Worm (Caenorhabditis elegans): Measurements from ENCODE around the gene str-143.

str-143 gene

ce11 chrV:8028825-8029489 lies 40.6 kb downstream of the str-143 start, which contains the start of gene oma-2:
Gene oma-2 (plus strand): TSS chrV:8029439.
- TF ChIP-seq hmg-4 (GFP tag; optimal IDR thresholded peaks at IDR 0.05) (no peak), tbx-11 (GFP tag; IDR thresholded peaks at IDR 0.05) (no peak), sea-1 (GFP tag; conservative IDR thresholded peaks at IDR 0.05) (no peak), aly-1 (tag; optimal IDR thresholded peaks at IDR 0.05) (no peak), pes-1 (GFP tag; IDR thresholded peaks at IDR 0.05) (no peak), hnd-1 (tag; optimal IDR thresholded peaks at IDR 0.05) (no peak), hmbx-1 (tag; optimal IDR thresholded peaks at IDR 0.05) (no peak), ama-1 (optimal IDR thresholded peaks at IDR 0.05) (no peak), scrt-1 (GFP tag; IDR thresholded peaks at IDR 0.05) (no peak), ets-7 (tag; optimal IDR thresholded peaks at IDR 0.05) (no peak), flt-1 (GFP tag; IDR thresholded peaks at IDR 0.05) (no peak), tbx-37 (GFP tag; conservative IDR thresholded peaks at IDR 0.05) (no peak), B0310.2 (tag; optimal IDR thresholded peaks at IDR 0.05) (no peak), ceh-36 (tag; optimal IDR thresholded peaks at IDR 0.05) (no peak), ceh-13 (GFP tag; optimal IDR thresholded peaks at IDR 0.05) (no peak), F13C5.2 (tag; optimal IDR thresholded peaks at IDR 0.05) (no peak), tra-4 (tag; optimal IDR thresholded peaks at IDR 0.05) (no peak)

ce11 chrV:8027429-8028142 lies 42.0 kb downstream of the str-143 start:
- TF ChIP-seq hnd-1 (tag; optimal IDR thresholded peaks at IDR 0.05) (no peak), ama-1 (optimal IDR thresholded peaks at IDR 0.05) (no peak), sea-1 (GFP tag; conservative IDR thresholded peaks at IDR 0.05) (no peak), aly-1 (tag; optimal IDR thresholded peaks at IDR 0.05) (no peak), pes-1 (GFP tag; IDR thresholded peaks at IDR 0.05) (no peak), hmbx-1 (tag; optimal IDR thresholded peaks at IDR 0.05) (no peak), tbx-11 (GFP tag; IDR thresholded peaks at IDR 0.05) (no peak), ceh-36 (tag; optimal IDR thresholded peaks at IDR 0.05) (no peak), flt-1 (GFP tag; IDR thresholded peaks at IDR 0.05) (no peak), B0310.2 (tag; optimal IDR thresholded peaks at IDR 0.05) (no peak), tbx-37 (GFP tag; conservative IDR thresholded peaks at IDR 0.05) (no peak), tra-4 (tag; optimal IDR thresholded peaks at IDR 0.05) (no peak), F13C5.2 (tag; optimal IDR thresholded peaks at IDR 0.05) (no peak), ceh-13 (GFP tag; optimal IDR thresholded peaks at IDR 0.05) (no peak), hmg-4 (GFP tag; optimal IDR thresholded peaks at IDR 0.05) (no peak)

- no peak for TF ChIP-seq scrt-1 (GFP tag; IDR thresholded peaks at IDR 0.05)
- TF ChIP-seq hnd-1 (tag; optimal IDR thresholded peaks at IDR 0.05): no peak
- TF ChIP-seq F13C5.2 (tag; optimal IDR thresholded peaks at IDR 0.05): no peak
- no peak for TF ChIP-seq sea-1 (GFP tag; conservative IDR thresholded peaks at IDR 0.05)
- no peak for TF ChIP-seq tbx-37 (GFP tag; conservative IDR thresholded peaks at IDR 0.05)
- no peak for TF ChIP-seq B0310.2 (tag; optimal IDR thresholded peaks at IDR 0.05)
- no peak for TF ChIP-seq pes-1 (GFP tag; IDR thresholded peaks at IDR 0.05)
- no peak for TF ChIP-seq tbx-11 (GFP tag; IDR thresholded peaks at IDR 0.05)
Observed at ce11 chrV:8026343-8026742, 43.2 kb downstream of the str-143 start, which contains the start of gene F43H9.4. Gene F43H9.4 (plus strand): TSS chrV:8026708.

DNA sequence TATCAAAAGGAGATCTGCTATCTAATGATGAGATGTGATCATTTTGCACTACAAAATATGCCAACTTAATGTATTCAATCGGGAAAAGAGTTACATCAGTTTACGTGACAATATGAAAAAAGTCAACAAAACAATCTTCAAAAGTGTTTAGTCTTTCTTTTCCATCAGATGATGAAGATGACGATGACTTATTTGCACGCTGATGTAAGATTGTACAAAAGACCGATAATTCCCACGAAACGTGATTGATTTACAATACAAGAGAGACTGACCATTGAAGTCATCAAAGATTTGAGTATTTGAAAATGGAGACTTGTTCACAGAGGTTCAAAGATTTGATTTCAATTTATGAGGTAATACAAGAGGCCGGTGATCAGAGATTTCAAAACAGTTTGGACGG lies 44.3 kb downstream of the str-143 start:
- no peak for TF ChIP-seq ceh-36 (tag; optimal IDR thresholded peaks at IDR 0.05)
- no peak for TF ChIP-seq ama-1 (optimal IDR thresholded peaks at IDR 0.05)
- no peak for TF ChIP-seq tra-4 (tag; optimal IDR thresholded peaks at IDR 0.05)
- TF ChIP-seq hmbx-1 (tag; optimal IDR thresholded peaks at IDR 0.05): no peak
- no peak for TF ChIP-seq tbx-37 (GFP tag; conservative IDR thresholded peaks at IDR 0.05)
- no peak for TF ChIP-seq flt-1 (GFP tag; IDR thresholded peaks at IDR 0.05)
- TF ChIP-seq sea-1 (GFP tag; conservative IDR thresholded peaks at IDR 0.05): no peak
- TF ChIP-seq ets-7 (tag; optimal IDR thresholded peaks at IDR 0.05): no peak
- TF ChIP-seq hnd-1 (tag; optimal IDR thresholded peaks at IDR 0.05): no peak
- no peak for TF ChIP-seq F13C5.2 (tag; optimal IDR thresholded peaks at IDR 0.05)
- TF ChIP-seq scrt-1 (GFP tag; IDR thresholded peaks at IDR 0.05): no peak
- no peak for TF ChIP-seq aly-1 (tag; optimal IDR thresholded peaks at IDR 0.05)
- no peak for TF ChIP-seq pes-1 (GFP tag; IDR thresholded peaks at IDR 0.05)
- TF ChIP-seq B0310.2 (tag; optimal IDR thresholded peaks at IDR 0.05): no peak
- TF ChIP-seq hmg-4 (GFP tag; optimal IDR thresholded peaks at IDR 0.05): no peak
- TF ChIP-seq ceh-13 (GFP tag; optimal IDR thresholded peaks at IDR 0.05): no peak
- no peak for TF ChIP-seq tbx-11 (GFP tag; IDR thresholded peaks at IDR 0.05)

ce11 chrV:8024752-8025151 lies 44.8 kb downstream of the str-143 start, which contains the start of gene F43H9.3:
Gene F43H9.3 (minus strand): TSS chrV:8024940.
- TF ChIP-seq hmbx-1 (tag; optimal IDR thresholded peaks at IDR 0.05) (no peak), ets-7 (tag; optimal IDR thresholded peaks at IDR 0.05) (no peak), ceh-13 (GFP tag; optimal IDR thresholded peaks at IDR 0.05) (no peak), tbx-37 (GFP tag; conservative IDR thresholded peaks at IDR 0.05) (no peak), flt-1 (GFP tag; IDR thresholded peaks at IDR 0.05) (no peak), hnd-1 (tag; optimal IDR thresholded peaks at IDR 0.05) (no peak), ama-1 (optimal IDR thresholded peaks at IDR 0.05) (no peak), tra-4 (tag; optimal IDR thresholded peaks at IDR 0.05) (no peak), scrt-1 (GFP tag; IDR thresholded peaks at IDR 0.05) (no peak), tbx-11 (GFP tag; IDR thresholded peaks at IDR 0.05) (no peak)

- TF ChIP-seq tbx-11 (GFP tag; IDR thresholded peaks at IDR 0.05) (no peak), scrt-1 (GFP tag; IDR thresholded peaks at IDR 0.05) (no peak), hnd-1 (tag; optimal IDR thresholded peaks at IDR 0.05) (no peak), B0310.2 (tag; optimal IDR thresholded peaks at IDR 0.05) (no peak), tra-4 (tag; optimal IDR thresholded peaks at IDR 0.05) (no peak), hmg-4 (GFP tag; optimal IDR thresholded peaks at IDR 0.05) (no peak), ceh-36 (tag; optimal IDR thresholded peaks at IDR 0.05) (no peak), flt-1 (GFP tag; IDR thresholded peaks at IDR 0.05) (no peak), ceh-13 (GFP tag; optimal IDR thresholded peaks at IDR 0.05) (no peak), ets-7 (tag; optimal IDR thresholded peaks at IDR 0.05) (no peak), aly-1 (tag; optimal IDR thresholded peaks at IDR 0.05) (no peak), ama-1 (optimal IDR thresholded peaks at IDR 0.05) (no peak), sea-1 (GFP tag; conservative IDR thresholded peaks at IDR 0.05) (no peak), pes-1 (GFP tag; IDR thresholded peaks at IDR 0.05) (no peak)
Observed at ce11 chrV:8022040-8022439, 47.5 kb downstream of the str-143 start, which contains the start of gene ech-3. Gene ech-3 (plus strand): TSS chrV:8022217.

Data from whole organism, early embryonic.